Fruit fly (Drosophila melanogaster) whole organism, embryonic: Measurements from ENCODE around the gene sima.
A peak's percentile ranks its signal among the peaks of the same experiment; 100 is the strongest.

ENCODE experiments used
- Aef1 ChIP-seq: fragments of 200-800 bp; sonication (Bioruptor generic); IDR thresholded peaks from 3 replicates; pipeline ENCODE4 v1.3.6; 2022; ENCODE audit warnings: missing biosample characterization, missing genetic modification characterization
- Atf-2 ChIP-seq: fragments of 200-800 bp; sonication (Bioruptor generic); optimal IDR thresholded peaks from 2 replicates; lab custom pipeline; 2016; ENCODE audit warnings: missing biosample characterization, missing genetic modification characterization
- C15 ChIP-seq: fragments of 200-800 bp; sonication (Bioruptor generic); IDR thresholded peaks from 3 replicates; pipeline ENCODE4 v1.3.6; 2022; ENCODE audit warnings: missing biosample characterization, missing genetic modification characterization
- CG10565 ChIP-seq: fragments of 200-800 bp; sonication (Bioruptor generic); optimal IDR thresholded peaks from 3 replicates; lab custom pipeline; 2016; ENCODE audit warnings: missing biosample characterization, mild to moderate bottlenecking, missing genetic modification characterization
- CG10979 ChIP-seq: fragments of 200-800 bp; sonication (Bioruptor generic); optimal IDR thresholded peaks from 2 replicates; lab custom pipeline; 2018; ENCODE audit warnings: missing biosample characterization, mild to moderate bottlenecking, missing genetic modification characterization, moderate library complexity
- CG11504 ChIP-seq: fragments of 200-800 bp; sonication (Bioruptor generic); optimal IDR thresholded peaks from 3 replicates; lab custom pipeline; 2019; ENCODE audit warnings: missing biosample characterization, mild to moderate bottlenecking, missing genetic modification characterization, moderate library complexity
- CG12769 ChIP-seq: fragments of 200-800 bp; sonication (Bioruptor generic); optimal IDR thresholded peaks from 2 replicates; lab custom pipeline; 2019; ENCODE audit warnings: missing biosample characterization, mild to moderate bottlenecking, missing genetic modification characterization, moderate library complexity
- CG14860 ChIP-seq: fragments of 200-800 bp; sonication (Bioruptor generic); IDR thresholded peaks from 3 replicates; pipeline ENCODE4 v1.3.6; 2022; ENCODE audit warnings: missing biosample characterization, missing genetic modification characterization; ENCODE audit not compliant: partially characterized antibody
- CG17912 ChIP-seq: fragments of 200-800 bp; sonication (Bioruptor generic); optimal IDR thresholded peaks from 2 replicates; lab custom pipeline; 2018; ENCODE audit warnings: missing biosample characterization, mild to moderate bottlenecking, missing genetic modification characterization
- CG18262 ChIP-seq: fragments of 200-800 bp; optimal IDR thresholded peaks from 3 replicates; lab custom pipeline; 2019; ENCODE audit warnings: missing biosample characterization, mild to moderate bottlenecking, missing genetic modification characterization, moderate library complexity
- CG18599 ChIP-seq: fragments of 200-800 bp; sonication (Bioruptor generic); optimal IDR thresholded peaks from 3 replicates; lab custom pipeline; 2017; ENCODE audit warnings: missing biosample characterization, missing genetic modification characterization, mild to moderate bottlenecking, moderate library complexity, missing genetic modification reagents
- CG2875 ChIP-seq: fragments of 200-800 bp; sonication (Bioruptor generic); optimal IDR thresholded peaks from 2 replicates; lab custom pipeline; 2017; ENCODE audit warnings: missing biosample characterization, mild to moderate bottlenecking, missing genetic modification characterization, missing genetic modification reagents
- CG32532 ChIP-seq: fragments of 200-800 bp; sonication (Bioruptor generic); IDR thresholded peaks from 2 replicates; pipeline ENCODE4 v1.3.6; 2022; ENCODE audit warnings: missing biosample characterization, missing genetic modification characterization
- CG3995 ChIP-seq: fragments of 200-800 bp; sonication (Bioruptor generic); optimal IDR thresholded peaks from 3 replicates; lab custom pipeline; 2016; ENCODE audit warnings: missing biosample characterization, missing genetic modification characterization
- CG6689 ChIP-seq: fragments of 200-800 bp; sonication (Bioruptor generic); IDR thresholded peaks from 2 replicates; pipeline ENCODE4 v1.3.6; 2022; ENCODE audit warnings: missing biosample characterization, missing genetic modification characterization
- CG8290 ChIP-seq, 3 experiments: fragments of 200-800 bp; sonication (Bioruptor generic); optimal IDR thresholded peaks; 2 replicates each; lab custom pipeline; 2016 to 2019; ENCODE audit warnings: missing biosample characterization in 3 of 3, missing genetic modification characterization in 3 of 3, mild to moderate bottlenecking in 2 of 3, moderate library complexity in 1 of 3
- CG9215 ChIP-seq: fragments of 200-800 bp; sonication (Bioruptor generic); IDR thresholded peaks from 2 replicates; pipeline ENCODE4 v1.3.6; 2022; ENCODE audit warnings: missing biosample characterization, missing genetic modification characterization
- Chrac-16 ChIP-seq: fragments of 200-800 bp; sonication (Bioruptor generic); optimal IDR thresholded peaks from 3 replicates; lab custom pipeline; 2016; ENCODE audit warnings: missing biosample characterization, missing genetic modification characterization
- CoRest ChIP-seq: fragments of 200-800 bp; sonication (Bioruptor generic); optimal IDR thresholded peaks from 3 replicates; lab custom pipeline; 2018; ENCODE audit warnings: missing biosample characterization, mild to moderate bottlenecking, missing genetic modification characterization, moderate library complexity
- Ets65A ChIP-seq: fragments of 200-800 bp; sonication (Bioruptor generic); peaks from one replicate; lab custom pipeline; 2016; ENCODE audit warnings: missing biosample characterization, missing genetic modification characterization
- Med ChIP-seq: fragments of 200-800 bp; sonication (Bioruptor generic); peaks from one replicate; lab custom pipeline; 2016; ENCODE audit warnings: missing biosample characterization, missing genetic modification characterization, mild to moderate bottlenecking, inconsistent platforms, moderate library complexity
- NK7.1 ChIP-seq: fragments of 200-800 bp; sonication (Bioruptor generic); optimal IDR thresholded peaks from 3 replicates; lab custom pipeline; 2016; ENCODE audit warnings: missing biosample characterization, missing genetic modification characterization
- Nf-YA ChIP-seq: fragments of 200-800 bp; sonication (Bioruptor generic); IDR thresholded peaks from 2 replicates; pipeline ENCODE4 v1.3.6; 2022; ENCODE audit warnings: missing biosample characterization, missing genetic modification characterization
- Side ChIP-seq: fragments of 200-800 bp; sonication (Bioruptor generic); optimal IDR thresholded peaks from 2 replicates; lab custom pipeline; 2016; ENCODE audit warnings: missing biosample characterization, missing genetic modification characterization
- Sox102F ChIP-seq: fragments of 200-800 bp; sonication (Bioruptor generic); optimal IDR thresholded peaks from 2 replicates; lab custom pipeline; 2018; ENCODE audit warnings: missing biosample characterization, mild to moderate bottlenecking, missing genetic modification characterization, moderate library complexity
- ab ChIP-seq: fragments of 200-800 bp; sonication (Bioruptor generic); optimal IDR thresholded peaks from 2 replicates; lab custom pipeline; 2016; ENCODE audit warnings: missing biosample characterization, missing genetic modification characterization
- cas ChIP-seq: fragments of 200-800 bp; sonication (Bioruptor generic); IDR thresholded peaks from 2 replicates; pipeline ENCODE4 v1.3.6; 2022; ENCODE audit warnings: missing biosample characterization, missing genetic modification characterization
- corto ChIP-seq: fragments of 200-800 bp; sonication (Bioruptor generic); optimal IDR thresholded peaks from 2 replicates; lab custom pipeline; 2016; ENCODE audit warnings: missing biosample characterization, mild to moderate bottlenecking, missing genetic modification characterization, moderate library complexity
- crol ChIP-seq: fragments of 200-800 bp; sonication (Bioruptor generic); IDR thresholded peaks from 2 replicates; pipeline ENCODE4 v1.3.6; 2022; ENCODE audit warnings: missing biosample characterization, missing genetic modification characterization
- crp ChIP-seq, 2 experiments: fragments of 200-800 bp; sonication (Bioruptor generic); optimal IDR thresholded peaks; 2 replicates in 1 of 2; 3 replicates in 1 of 2; lab custom pipeline; 2017; ENCODE audit warnings: missing biosample characterization in 2 of 2, missing genetic modification characterization in 2 of 2, mild to moderate bottlenecking in 1 of 2, moderate library complexity in 1 of 2
- exex ChIP-seq: fragments of 200-800 bp; sonication (Bioruptor generic); optimal IDR thresholded peaks from 4 replicates; lab custom pipeline; 2018; ENCODE audit warnings: missing biosample characterization, mild to moderate bottlenecking, missing genetic modification characterization, moderate library complexity
- gfzf ChIP-seq: fragments of 200-800 bp; sonication (Bioruptor generic); optimal IDR thresholded peaks from 2 replicates; lab custom pipeline; 2016; ENCODE audit warnings: missing biosample characterization, mild to moderate bottlenecking, missing genetic modification characterization, moderate library complexity
- grn ChIP-seq: fragments of 200-800 bp; sonication (Bioruptor generic); optimal IDR thresholded peaks from 3 replicates; lab custom pipeline; 2017; ENCODE audit warnings: missing biosample characterization, missing genetic modification characterization
- kah ChIP-seq: fragments of 200-800 bp; sonication (Bioruptor generic); optimal IDR thresholded peaks from 2 replicates; lab custom pipeline; 2018; ENCODE audit warnings: missing biosample characterization, mild to moderate bottlenecking, missing genetic modification characterization
- onecut ChIP-seq: fragments of 200-800 bp; sonication (Bioruptor generic); IDR thresholded peaks from 2 replicates; pipeline ENCODE4 v1.3.6; 2022; ENCODE audit warnings: missing biosample characterization, missing genetic modification characterization
- org-1 ChIP-seq: fragments of 200-800 bp; sonication (Bioruptor generic); optimal IDR thresholded peaks from 2 replicates; lab custom pipeline; 2017; ENCODE audit warnings: missing biosample characterization, missing genetic modification characterization
- pan ChIP-seq, 4 experiments: fragments of >200 bp in 3 of 4; fragments of 200-800 bp in 1 of 4; sonication (Bioruptor generic) in 1 of 4; optimal IDR thresholded peaks in 3 of 4; IDR thresholded peaks in 1 of 4; 2 replicates each; pipeline versions ENCODE4 v1.3.6 to Lab custom; 2017 to 2022; ENCODE audit warnings: missing biosample characterization in 2 of 4, missing genetic modification characterization in 2 of 4, mixed read lengths in 1 of 4
- sug ChIP-seq: fragments of 200-800 bp; optimal IDR thresholded peaks from 2 replicates; lab custom pipeline; 2019; ENCODE audit warnings: missing biosample characterization, mild to moderate bottlenecking, missing genetic modification characterization, moderate library complexity
- tna ChIP-seq: fragments of 200-800 bp; sonication (Bioruptor generic); IDR thresholded peaks from 2 replicates; pipeline ENCODE4 v1.3.6; 2022; ENCODE audit warnings: missing biosample characterization, missing genetic modification characterization; ENCODE audit not compliant: partially characterized antibody
- vfl ChIP-seq: fragments of 200-800 bp; sonication (Bioruptor generic); optimal IDR thresholded peaks from 2 replicates; lab custom pipeline; 2016; ENCODE audit warnings: missing biosample characterization, missing genetic modification characterization

The sima gene

DNA sequence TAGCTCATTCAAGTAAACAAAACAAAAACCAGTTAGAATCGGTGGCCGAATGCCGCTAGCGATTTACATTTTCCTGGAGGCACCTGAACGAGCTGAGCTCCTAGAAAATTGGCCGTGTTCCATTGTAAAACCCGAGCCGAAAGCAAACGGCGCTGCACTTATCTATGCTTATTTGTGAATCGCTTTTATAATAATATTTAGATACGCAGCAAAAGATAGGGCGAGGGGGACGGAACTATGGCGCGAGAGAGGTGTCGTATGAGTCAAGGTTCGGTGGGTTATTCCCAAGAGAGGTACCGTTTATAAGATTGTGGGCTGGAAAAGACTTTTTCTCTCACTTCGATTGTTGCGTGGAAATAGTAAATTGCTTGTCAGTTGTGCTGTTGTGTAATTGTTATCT, 5.6 kb downstream of the sima start (continued):
- TF ChIP-seq sug (peak; percentile 78), CG14860 (GFP tag; lab: Robert Waterston, UW) (no peak), onecut (GFP tag; lab: Robert Waterston, UW) (no peak), C15 (GFP tag; lab: Robert Waterston, UW) (no peak), CG6689 (no peak), vfl (GFP tag; lab: Kevin White, UChicago) (no peak), CG18262 (tag; lab: Kevin White, UChicago) (no peak), corto (no peak), gfzf (GFP tag; lab: Kevin White, UChicago) (no peak), CoRest (no peak), Nf-YA (GFP tag; lab: Robert Waterston, UW) (no peak), CG17912 (GFP tag; lab: Kevin White, UChicago) (no peak), ab (GFP tag; lab: Kevin White, UChicago) (no peak), CG32532 (GFP tag; lab: Robert Waterston, UW) (no peak), CG2875 (no peak), cas (no peak), Aef1 (GFP tag; lab: Robert Waterston, UW) (no peak), org-1 (no peak), CG11504 (tag; lab: Kevin White, UChicago) (no peak), CG8290 (GFP tag; optimal IDR thresholded peaks at IDR 0.05; lab: Kevin White, UChicago) (no peak), CG8290 (tag; optimal IDR thresholded peaks at IDR 0.05; lab: Kevin White, UChicago) (peak in 1 of 2 experiments; percentile 6), CG10565 (no peak), Chrac-16 (no peak), CG9215 (GFP tag; lab: Robert Waterston, UW) (no peak), crol (GFP tag; lab: Robert Waterston, UW) (0 out of 2 replicates have a peak, but pooled peaks have one; percentile 39), CG10979 (tag; lab: Kevin White, UChicago) (no peak), exex (peak; percentile 61), Atf-2 (GFP tag; lab: Kevin White, UChicago) (no peak), CG18599 (GFP tag; lab: Kevin White, UChicago) (peak; percentile 41), grn (GFP tag; lab: Kevin White, UChicago) (peak; percentile 31), crp (GFP tag; optimal IDR thresholded peaks at IDR 0.05; lab: Kevin White, UChicago) (no peak), pan (optimal IDR thresholded peaks at IDR 0.05; lab: Kevin White, UChicago) (no peak), pan (GFP tag; optimal IDR thresholded peaks at IDR 0.05 in 1 of 2, IDR thresholded peaks at IDR 0.05 in 1 of 2) (no peak)
- TF ChIP-seq, all 482 proteins: peak for 14

DNA sequence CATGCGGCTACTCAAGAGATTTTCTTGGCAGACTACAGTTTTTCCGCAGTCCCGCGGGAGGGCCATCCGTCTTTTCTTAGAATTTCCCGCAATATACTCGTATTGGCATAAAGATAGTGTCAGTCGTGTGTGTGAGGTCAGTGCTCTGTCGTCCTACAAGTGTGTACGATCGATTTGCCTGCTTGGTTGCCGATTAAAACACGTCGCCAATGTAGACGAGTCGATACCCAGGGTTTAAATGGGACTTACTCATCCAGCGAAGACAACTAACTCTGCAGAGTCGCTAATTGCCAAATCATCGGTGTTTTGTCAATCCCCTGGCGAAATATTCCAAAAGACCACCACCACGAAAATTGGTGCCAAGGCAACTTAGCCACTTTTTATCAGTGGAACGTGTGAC, 7.9 kb downstream of the sima start:
- TF ChIP-seq Ets65A (GFP tag; lab: Kevin White, UChicago) = peak; percentile 3
- TF ChIP-seq NK7.1 (GFP tag; lab: Kevin White, UChicago) = no peak
- no peak for TF ChIP-seq tna
- TF ChIP-seq Sox102F (GFP tag; lab: Kevin White, UChicago) = no peak
- peak; percentile 33 for TF ChIP-seq CG12769
- TF ChIP-seq Side (GFP tag; lab: Kevin White, UChicago) = no peak
- TF ChIP-seq CG3995 = no peak
- no peak for TF ChIP-seq kah (GFP tag; lab: Kevin White, UChicago)
- peak; percentile 23 for TF ChIP-seq Med (GFP tag; lab: Kevin White, UChicago)
